Worm (Caenorhabditis elegans) whole organism, L4 larva: ENCODE data around the gene ccd-5.

ENCODE experiments used
- aly-2 ChIP-seq: sonication (generic microtip); optimal IDR thresholded peaks from 2 replicates; lab custom pipeline; 2018; ENCODE audit warnings: missing biosample characterization, missing genetic modification characterization
- ceh-28 ChIP-seq: fragments of 150-350 bp; optimal IDR thresholded peaks from 2 replicates; lab custom pipeline; 2014; ENCODE audit warnings: missing biosample characterization, missing genetic modification reagents, missing genetic modification characterization
- ceh-82 ChIP-seq: sonication (generic microtip); optimal IDR thresholded peaks from 2 replicates; lab custom pipeline; 2017; ENCODE audit warnings: missing biosample characterization, missing genetic modification characterization
- dve-1 ChIP-seq: sonication (generic microtip); optimal IDR thresholded peaks from 2 replicates; lab custom pipeline; 2017; ENCODE audit warnings: antibody characterized with exemption, mild to moderate bottlenecking, missing genetic modification characterization, missing compliant biosample characterization; ENCODE audit not compliant: insufficient read depth
- hmg-1.1 ChIP-seq: fragments of 200-800 bp; sonication (Bioruptor generic); IDR thresholded peaks from 2 replicates; pipeline ENCODE4 v1.3.6; 2022; ENCODE audit warnings: missing genetic modification reagents, missing genetic modification characterization, missing compliant biosample characterization
- unc-39 ChIP-seq: sonication (generic microtip); optimal IDR thresholded peaks from 2 replicates; lab custom pipeline; 2017; ENCODE audit warnings: missing biosample characterization, missing genetic modification characterization

DNA sequence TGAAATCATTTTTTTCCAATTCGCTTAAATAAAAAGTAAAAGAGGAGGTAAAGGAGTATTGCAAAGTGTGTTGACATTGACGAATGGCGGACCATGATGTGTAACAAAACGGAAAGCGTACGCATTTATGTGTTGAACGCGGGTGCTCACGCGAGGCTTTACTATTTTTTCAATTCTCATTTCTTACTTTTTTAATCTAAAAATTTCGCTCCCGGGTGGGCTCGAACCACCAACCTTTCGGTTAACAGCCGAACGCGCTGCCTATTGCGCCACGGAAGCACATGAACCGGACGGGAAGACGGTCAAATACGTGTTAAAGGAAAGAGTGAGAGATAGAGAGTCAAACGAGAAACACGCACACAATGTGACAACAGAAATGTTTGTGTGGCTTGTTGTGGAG, 23.1 kb downstream of the ccd-5 start:
- peak; percentile 69 for TF ChIP-seq dve-1 (tag; lab: Kevin White, UChicago)
- no peak for TF ChIP-seq unc-39 (tag; lab: Kevin White, UChicago)
- peak; percentile 94 for TF ChIP-seq hmg-1.1 (GFP tag; lab: Robert Waterston, UW)
- TF ChIP-seq ceh-28 (tag; lab: Kevin White, UChicago): no peak
- peak; percentile 57 for TF ChIP-seq aly-2
- no peak for TF ChIP-seq ceh-82 (tag; lab: Kevin White, UChicago)
